Worm (Caenorhabditis elegans): Measurements from ENCODE around the gene K08B5.2.

- no peak for TF ChIP-seq pha-4 (tag; optimal IDR thresholded peaks at IDR 0.05)
- TF ChIP-seq sea-2 (GFP tag; IDR thresholded peaks at IDR 0.05): no peak
- TF ChIP-seq him-1 (tag; optimal IDR thresholded peaks at IDR 0.05): no peak
- TF ChIP-seq ztf-26 (tag; optimal IDR thresholded peaks at IDR 0.05): no peak
- no peak for TF ChIP-seq akir-1 (GFP tag; optimal IDR thresholded peaks at IDR 0.05)
- no peak for TF ChIP-seq unc-62 (GFP tag; optimal IDR thresholded peaks at IDR 0.05)
- TF ChIP-seq egrh-3 (GFP tag; IDR thresholded peaks at IDR 0.05): no peak
- TF ChIP-seq cebp-1 (GFP tag; IDR thresholded peaks at IDR 0.05): no peak
- no peak for TF ChIP-seq cebp-1 (tag; optimal IDR thresholded peaks at IDR 0.05)
Measured at ce11 chrX:16548290-16548689, 5.4 kb downstream of the K08B5.2 start.

Data from whole organism, young adult.